Worm (Caenorhabditis elegans) whole organism, L4 larva: ENCODE measurements around the gene sra-9.

Source experiments
- aly-2 ChIP-seq: sonication (generic microtip); optimal IDR thresholded peaks from 2 replicates; lab custom pipeline; 2018; ENCODE audit warnings: missing biosample characterization, missing genetic modification characterization
- ama-1 ChIP-seq: fragments of 150-350 bp; optimal IDR thresholded peaks from 2 replicates; lab custom pipeline; 2014; ENCODE audit warnings: inconsistent platforms, mixed read lengths
- ceh-62 ChIP-seq: sonication (generic microtip); optimal IDR thresholded peaks from 2 replicates; lab custom pipeline; 2017; ENCODE audit warnings: missing biosample characterization, missing genetic modification characterization
- daf-8 ChIP-seq: fragments of 200-800 bp; sonication (Bioruptor generic); IDR thresholded peaks from 2 replicates; pipeline ENCODE4 v1.3.6; 2022; ENCODE audit warnings: missing genetic modification characterization, missing compliant biosample characterization
- jun-1 ChIP-seq: fragments of 150-350 bp; optimal IDR thresholded peaks from 2 replicates; lab custom pipeline; 2014; ENCODE audit warnings: missing biosample characterization, missing genetic modification reagents, missing genetic modification characterization
- nhr-11 ChIP-seq: fragments of 150-350 bp; optimal IDR thresholded peaks from 2 replicates; lab custom pipeline; 2014; ENCODE audit warnings: missing biosample characterization, missing genetic modification characterization
- zfp-2 ChIP-seq: sonication (generic microtip); optimal IDR thresholded peaks from 2 replicates; lab custom pipeline; 2016; ENCODE audit warnings: mild to moderate bottlenecking, missing genetic modification characterization, missing compliant biosample characterization

- TF ChIP-seq zfp-2 (tag; lab: Kevin White, UChicago), result no peak
- no peak for TF ChIP-seq nhr-11 (tag; lab: Kevin White, UChicago)
- TF ChIP-seq ama-1 (lab: Kevin White, UChicago), result no peak
- no peak for TF ChIP-seq jun-1 (tag; lab: Kevin White, UChicago)
- no peak for TF ChIP-seq aly-2 (tag; lab: Kevin White, UChicago)
- TF ChIP-seq ceh-62 (tag; lab: Kevin White, UChicago), result no peak
- no peak for TF ChIP-seq daf-8
These were observed 41.3 kb downstream of the sra-9 start for ce11 chrII:9573412-9573811.
